Worm (Caenorhabditis elegans): Measurements from ENCODE around the gene chil-18.

The chil-18 gene

ce11 chrII:9466095-9466494 is 18.0 kb downstream of the chil-18 start, which contains the start of gene chil-22:
Gene chil-22 (minus strand): TSS chrII:9466195.
- TF ChIP-seq flt-1 (GFP tag; IDR thresholded peaks at IDR 0.05) = no peak
- TF ChIP-seq T22C8.4 (GFP tag; IDR thresholded peaks at IDR 0.05) = no peak
- no peak for TF ChIP-seq tab-1 (GFP tag; IDR thresholded peaks at IDR 0.05)
- no peak for TF ChIP-seq cog-1 (tag; optimal IDR thresholded peaks at IDR 0.05)
- TF ChIP-seq ref-1 (GFP tag; conservative IDR thresholded peaks at IDR 0.05) = no peak
- TF ChIP-seq klf-2 (GFP tag; conservative IDR thresholded peaks at IDR 0.05) = no peak
- no peak for TF ChIP-seq med-1 (GFP tag; optimal IDR thresholded peaks at IDR 0.05; ENCODE audit: insufficient read depth)
- TF ChIP-seq ztf-23 (GFP tag; IDR thresholded peaks at IDR 0.05) = no peak
- no peak for TF ChIP-seq ztf-29 (GFP tag; IDR thresholded peaks at IDR 0.05)

- TF ChIP-seq ztf-23 (GFP tag; IDR thresholded peaks at IDR 0.05) (no peak), T22C8.4 (GFP tag; IDR thresholded peaks at IDR 0.05) (no peak), ztf-29 (GFP tag; IDR thresholded peaks at IDR 0.05) (no peak), tab-1 (GFP tag; IDR thresholded peaks at IDR 0.05) (no peak), cog-1 (tag; optimal IDR thresholded peaks at IDR 0.05) (no peak), flt-1 (GFP tag; IDR thresholded peaks at IDR 0.05) (no peak), ref-1 (GFP tag; conservative IDR thresholded peaks at IDR 0.05) (no peak), klf-2 (GFP tag; conservative IDR thresholded peaks at IDR 0.05) (no peak), med-1 (GFP tag; optimal IDR thresholded peaks at IDR 0.05; ENCODE audit: insufficient read depth) (no peak)
Observed at ce11 chrII:9468414-9468813, 20.3 kb downstream of the chil-18 start, which contains the start of gene chil-23. Gene chil-23 (minus strand): TSS chrII:9468611.

- no peak for TF ChIP-seq T22C8.4 (GFP tag; IDR thresholded peaks at IDR 0.05)
- no peak for TF ChIP-seq klf-2 (GFP tag; conservative IDR thresholded peaks at IDR 0.05)
- no peak for TF ChIP-seq ref-1 (GFP tag; conservative IDR thresholded peaks at IDR 0.05)
- no peak for TF ChIP-seq ztf-23 (GFP tag; IDR thresholded peaks at IDR 0.05)
- TF ChIP-seq tab-1 (GFP tag; IDR thresholded peaks at IDR 0.05) = no peak
- TF ChIP-seq cog-1 (tag; optimal IDR thresholded peaks at IDR 0.05) = no peak
- no peak for TF ChIP-seq flt-1 (GFP tag; IDR thresholded peaks at IDR 0.05)
- TF ChIP-seq ztf-29 (GFP tag; IDR thresholded peaks at IDR 0.05) = no peak
- no peak for TF ChIP-seq med-1 (GFP tag; optimal IDR thresholded peaks at IDR 0.05; ENCODE audit: insufficient read depth)
Observed at ce11 chrII:9470027-9470426, 22.0 kb downstream of the chil-18 start, which contains the start of gene T19H5.6. Gene T19H5.6 (minus strand): TSS chrII:9470221.

- TF ChIP-seq med-1 (GFP tag; optimal IDR thresholded peaks at IDR 0.05; ENCODE audit: insufficient read depth) (no peak), T22C8.4 (GFP tag; IDR thresholded peaks at IDR 0.05) (no peak), klf-2 (GFP tag; conservative IDR thresholded peaks at IDR 0.05) (no peak), tab-1 (GFP tag; IDR thresholded peaks at IDR 0.05) (no peak), ref-1 (GFP tag; conservative IDR thresholded peaks at IDR 0.05) (no peak), flt-1 (GFP tag; IDR thresholded peaks at IDR 0.05) (no peak), ztf-29 (GFP tag; IDR thresholded peaks at IDR 0.05) (no peak), cog-1 (tag; optimal IDR thresholded peaks at IDR 0.05) (no peak), ztf-23 (GFP tag; IDR thresholded peaks at IDR 0.05) (no peak)
Observed at ce11 chrII:9474367-9475105, 26.5 kb downstream of the chil-18 start, which contains the start of the genes chil-25 and chil-26. Gene chil-25 (minus strand): TSS chrII:9474467. Gene chil-26 (plus strand): TSS chrII:9475055.

- no peak for TF ChIP-seq cog-1 (tag; optimal IDR thresholded peaks at IDR 0.05)
- TF ChIP-seq tab-1 (GFP tag; IDR thresholded peaks at IDR 0.05) = no peak
- TF ChIP-seq klf-2 (GFP tag; conservative IDR thresholded peaks at IDR 0.05) = no peak
- TF ChIP-seq T22C8.4 (GFP tag; IDR thresholded peaks at IDR 0.05) = no peak
- no peak for TF ChIP-seq ref-1 (GFP tag; conservative IDR thresholded peaks at IDR 0.05)
- no peak for TF ChIP-seq med-1 (GFP tag; optimal IDR thresholded peaks at IDR 0.05; ENCODE audit: insufficient read depth)
- no peak for TF ChIP-seq ztf-23 (GFP tag; IDR thresholded peaks at IDR 0.05)
- no peak for TF ChIP-seq ztf-29 (GFP tag; IDR thresholded peaks at IDR 0.05)
- no peak for TF ChIP-seq flt-1 (GFP tag; IDR thresholded peaks at IDR 0.05)
Observed at ce11 chrII:9477567-9477966, 29.5 kb downstream of the chil-18 start, which contains the start of gene chil-27. Gene chil-27 (plus strand): TSS chrII:9477867.

ce11 chrII:9480006-9480405 is 31.9 kb downstream of the chil-18 start, which contains the start of gene T19H5.7:
Gene T19H5.7 (minus strand): TSS chrII:9480106.
- TF ChIP-seq ref-1 (GFP tag; conservative IDR thresholded peaks at IDR 0.05) (no peak), tab-1 (GFP tag; IDR thresholded peaks at IDR 0.05) (no peak), med-1 (GFP tag; optimal IDR thresholded peaks at IDR 0.05; ENCODE audit: insufficient read depth) (no peak), flt-1 (GFP tag; IDR thresholded peaks at IDR 0.05) (no peak), cog-1 (tag; optimal IDR thresholded peaks at IDR 0.05) (no peak)

- TF ChIP-seq cog-1 (tag; optimal IDR thresholded peaks at IDR 0.05) (no peak), T22C8.4 (GFP tag; IDR thresholded peaks at IDR 0.05) (no peak), klf-2 (GFP tag; conservative IDR thresholded peaks at IDR 0.05) (no peak), ztf-23 (GFP tag; IDR thresholded peaks at IDR 0.05) (no peak), tab-1 (GFP tag; IDR thresholded peaks at IDR 0.05) (no peak), flt-1 (GFP tag; IDR thresholded peaks at IDR 0.05) (no peak), ztf-29 (GFP tag; IDR thresholded peaks at IDR 0.05) (no peak), ref-1 (GFP tag; conservative IDR thresholded peaks at IDR 0.05) (no peak), med-1 (GFP tag; optimal IDR thresholded peaks at IDR 0.05; ENCODE audit: insufficient read depth) (no peak)
Observed at ce11 chrII:9481427-9481826, 33.4 kb downstream of the chil-18 start.

- TF ChIP-seq ztf-23 (GFP tag; IDR thresholded peaks at IDR 0.05) (no peak), flt-1 (GFP tag; IDR thresholded peaks at IDR 0.05) (no peak), med-1 (GFP tag; optimal IDR thresholded peaks at IDR 0.05; ENCODE audit: insufficient read depth) (no peak)
Observed at ce11 chrII:9482529-9482928, 34.5 kb downstream of the chil-18 start.

ce11 chrII:9483342-9483741 is 35.3 kb downstream of the chil-18 start:
- no peak for TF ChIP-seq T22C8.4 (GFP tag; IDR thresholded peaks at IDR 0.05)
- no peak for TF ChIP-seq flt-1 (GFP tag; IDR thresholded peaks at IDR 0.05)
- TF ChIP-seq ref-1 (GFP tag; conservative IDR thresholded peaks at IDR 0.05) = no peak
- no peak for TF ChIP-seq ztf-29 (GFP tag; IDR thresholded peaks at IDR 0.05)
- no peak for TF ChIP-seq cog-1 (tag; optimal IDR thresholded peaks at IDR 0.05)
- no peak for TF ChIP-seq klf-2 (GFP tag; conservative IDR thresholded peaks at IDR 0.05)
- no peak for TF ChIP-seq med-1 (GFP tag; optimal IDR thresholded peaks at IDR 0.05; ENCODE audit: insufficient read depth)
- TF ChIP-seq ztf-23 (GFP tag; IDR thresholded peaks at IDR 0.05) = no peak
- TF ChIP-seq tab-1 (GFP tag; IDR thresholded peaks at IDR 0.05) = no peak

Measured in whole organism, midembryonic.